Fruit fly (Drosophila melanogaster) whole organism: ENCODE results near the gene Liprin-alpha.

Experiments used
- CG8478 ChIP-seq: fragments of >200 bp; optimal IDR thresholded peaks from 2 replicates; lab custom pipeline; 2018; ENCODE audit warnings: inconsistent platforms
- Dll ChIP-seq: fragments of >200 bp; optimal IDR thresholded peaks from 2 replicates; lab custom pipeline; 2017
- EcR ChIP-seq, 2 experiments: fragments of >200 bp; optimal IDR thresholded peaks; 2 replicates each; lab custom pipeline; 2017; ENCODE audit warnings: missing biosample characterization in 2 of 2, missing genetic modification characterization in 2 of 2, missing genetic modification reagents in 2 of 2
- pan ChIP-seq: fragments of >200 bp; optimal IDR thresholded peaks from 2 replicates; lab custom pipeline; 2017
- psq ChIP-seq: fragments of >200 bp; optimal IDR thresholded peaks from 2 replicates; lab custom pipeline; 2017
- usp ChIP-seq: fragments of >200 bp; optimal IDR thresholded peaks from 2 replicates; lab custom pipeline; 2017; ENCODE audit warnings: missing biosample characterization, missing genetic modification characterization, mixed read lengths

Liprin-alpha gene

dm6 chr2L:6741980-6742591 lies 18.4 kb downstream of the Liprin-alpha start, which contains the start of gene meng:
Gene meng, plus strand, starts transcription at chr2L:6742502.
- TF ChIP-seq pan (lab: Kevin White, UChicago) (no peak), usp (GFP tag; lab: Kevin White, UChicago) (no peak), CG8478 (lab: Kevin White, UChicago) (no peak), psq (no peak), Dll (lab: Kevin White, UChicago) (no peak)

DNA sequence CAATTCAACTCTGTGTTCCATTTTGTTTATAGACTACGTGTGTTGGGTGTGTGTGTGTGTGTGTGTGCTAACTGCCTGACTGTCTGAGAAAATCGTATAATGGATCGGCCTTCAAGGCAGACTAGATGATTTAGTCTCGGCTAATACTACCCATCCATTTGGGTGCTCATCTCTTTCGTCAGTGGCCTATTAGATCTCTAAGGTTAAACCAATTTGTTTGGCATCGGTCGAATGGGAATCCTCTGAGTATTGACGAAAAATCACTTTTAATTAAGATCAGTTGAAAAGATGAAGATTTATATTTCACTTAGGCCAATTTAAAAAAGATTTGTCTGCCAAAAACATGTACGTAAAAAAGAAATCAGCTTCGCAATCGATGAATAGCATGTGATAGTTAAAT lies 21.8 kb downstream of the Liprin-alpha start, which contains the start of gene CG31910:
Gene CG31910, minus strand, starts transcription at position 101 of the 400 bp plus-strand sequence.
- TF ChIP-seq CG8478 (lab: Kevin White, UChicago) (no peak), Dll (lab: Kevin White, UChicago) (no peak), usp (GFP tag; lab: Kevin White, UChicago) (no peak), psq (no peak), pan (lab: Kevin White, UChicago) (no peak), EcR (GFP tag; optimal IDR thresholded peaks at IDR 0.05; lab: Kevin White, UChicago) (no peak)

- TF ChIP-seq EcR (GFP tag; optimal IDR thresholded peaks at IDR 0.05; lab: Kevin White, UChicago) (no peak), psq (no peak), pan (lab: Kevin White, UChicago) (no peak), Dll (lab: Kevin White, UChicago) (no peak), usp (GFP tag; lab: Kevin White, UChicago) (no peak), CG8478 (lab: Kevin White, UChicago) (no peak)
Measured at dm6 chr2L:6747814-6748213, 24.1 kb downstream of the Liprin-alpha start, which contains the start of gene CG44271. Gene CG44271, minus strand, starts transcription at chr2L:6747914.

dm6 chr2L:6751037-6751436 lies 27.3 kb downstream of the Liprin-alpha start:
- TF ChIP-seq usp (GFP tag; lab: Kevin White, UChicago) (no peak), psq (no peak), CG8478 (lab: Kevin White, UChicago) (no peak), pan (lab: Kevin White, UChicago) (no peak), Dll (lab: Kevin White, UChicago) (no peak), EcR (GFP tag; optimal IDR thresholded peaks at IDR 0.05; lab: Kevin White, UChicago) (no peak)

DNA sequence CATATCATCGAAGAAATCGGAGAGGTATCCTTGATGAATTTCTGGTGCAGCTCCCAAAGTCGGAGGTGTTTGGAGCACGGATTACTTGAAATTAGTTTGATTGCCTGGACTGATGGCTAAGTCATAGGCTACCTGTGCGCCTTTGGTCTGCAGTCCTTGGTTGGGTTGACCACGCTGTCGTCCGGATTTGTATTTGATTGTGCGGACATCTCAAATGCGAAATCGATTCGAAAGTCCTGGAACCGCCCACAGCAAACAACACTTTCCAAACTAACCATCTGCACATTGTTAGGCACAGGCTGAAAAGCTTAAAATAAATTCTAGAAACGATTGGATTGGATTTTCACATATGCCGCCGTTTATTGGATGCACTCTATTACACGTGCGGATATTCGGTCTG lies 35.8 kb downstream of the Liprin-alpha start, which contains the start of gene CG11322:
Gene CG11322, minus strand, starts transcription at position 101 of the 400 bp plus-strand sequence.
- no peak for TF ChIP-seq psq
- TF ChIP-seq pan (lab: Kevin White, UChicago), result no peak
- no peak for TF ChIP-seq EcR (GFP tag; optimal IDR thresholded peaks at IDR 0.05; lab: Kevin White, UChicago)
- TF ChIP-seq CG8478 (lab: Kevin White, UChicago), result no peak
- no peak for TF ChIP-seq usp (GFP tag; lab: Kevin White, UChicago)
- no peak for TF ChIP-seq Dll (lab: Kevin White, UChicago)

- TF ChIP-seq psq (no peak), pan (lab: Kevin White, UChicago) (no peak), usp (GFP tag; lab: Kevin White, UChicago) (no peak), CG8478 (lab: Kevin White, UChicago) (no peak), EcR (GFP tag; optimal IDR thresholded peaks at IDR 0.05; lab: Kevin White, UChicago) (no peak), Dll (lab: Kevin White, UChicago) (no peak)
Measured at dm6 chr2L:6772655-6773054, 49.0 kb downstream of the Liprin-alpha start, which contains the start of gene LUBEL. Gene LUBEL, minus strand, starts transcription at chr2L:6772755.

DNA sequence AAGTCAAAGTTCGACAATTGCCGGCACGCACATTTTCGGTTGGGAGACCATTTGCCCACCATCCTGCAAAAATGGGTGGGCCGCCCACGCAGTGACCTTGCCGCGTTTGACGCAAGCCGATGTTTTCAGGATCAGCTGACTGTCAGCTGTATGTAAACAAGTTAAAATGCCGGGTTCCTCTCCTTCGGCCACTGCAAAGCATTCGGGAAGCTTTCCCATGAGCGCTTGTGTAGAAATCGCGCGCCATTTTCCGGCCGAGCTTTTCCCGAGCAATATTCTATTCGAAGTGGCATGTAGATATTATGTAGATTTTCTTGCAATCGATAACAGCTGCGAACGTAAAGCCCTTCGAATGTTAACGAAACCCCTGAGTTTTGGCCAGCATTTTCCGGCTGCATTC lies 49.9 kb downstream of the Liprin-alpha start, which contains the start of gene CG17378:
Gene CG17378, plus strand, starts transcription at position 397 of the 400 bp plus-strand sequence.
- no peak for TF ChIP-seq usp (GFP tag; lab: Kevin White, UChicago)

- no peak for TF ChIP-seq psq
- no peak for TF ChIP-seq Dll (lab: Kevin White, UChicago)
- TF ChIP-seq pan (lab: Kevin White, UChicago), result no peak
- no peak for TF ChIP-seq usp (GFP tag; lab: Kevin White, UChicago)
- no peak for TF ChIP-seq EcR (GFP tag; optimal IDR thresholded peaks at IDR 0.05; lab: Kevin White, UChicago)
- no peak for TF ChIP-seq CG8478 (lab: Kevin White, UChicago)
Measured at dm6 chr2L:6774853-6775252, 51.1 kb downstream of the Liprin-alpha start.
